Fruit fly (Drosophila melanogaster) whole organism, embryonic: ENCODE data around the gene CG7557.

ENCODE experiments used
- Antp ChIP-seq: fragments of 200-800 bp; sonication (Bioruptor generic); optimal IDR thresholded peaks from 3 replicates; lab custom pipeline; 2016; ENCODE audit warnings: missing biosample characterization, missing genetic modification characterization
- CG10209 ChIP-seq: fragments of 200-800 bp; sonication (Bioruptor generic); optimal IDR thresholded peaks from 3 replicates; lab custom pipeline; 2017; ENCODE audit warnings: missing biosample characterization, mild to moderate bottlenecking, missing genetic modification characterization, missing genetic modification reagents
- CG10274 ChIP-seq: fragments of 200-800 bp; sonication (Bioruptor generic); optimal IDR thresholded peaks from 3 replicates; lab custom pipeline; 2017; ENCODE audit warnings: missing biosample characterization, mild to moderate bottlenecking, missing genetic modification characterization
- CG10366 ChIP-seq: fragments of 200-800 bp; sonication (Bioruptor generic); IDR thresholded peaks from 2 replicates; pipeline ENCODE4 v1.3.6; 2022; ENCODE audit warnings: missing biosample characterization, missing genetic modification characterization
- CG12104 ChIP-seq: fragments of 200-800 bp; sonication (Bioruptor generic); optimal IDR thresholded peaks from 3 replicates; lab custom pipeline; 2016; ENCODE audit warnings: missing biosample characterization, missing genetic modification characterization
- CG13424 ChIP-seq: fragments of 200-800 bp; sonication (Bioruptor generic); optimal IDR thresholded peaks from 2 replicates; lab custom pipeline; 2019; ENCODE audit warnings: missing biosample characterization, mild to moderate bottlenecking, missing genetic modification characterization, moderate library complexity
- CG13775 ChIP-seq: fragments of 200-800 bp; sonication (Bioruptor generic); optimal IDR thresholded peaks from 3 replicates; lab custom pipeline; 2017; ENCODE audit warnings: missing biosample characterization, mild to moderate bottlenecking, missing genetic modification characterization
- CG14965 ChIP-seq: fragments of 200-800 bp; sonication (Bioruptor generic); optimal IDR thresholded peaks from 2 replicates; lab custom pipeline; 2016; ENCODE audit warnings: missing biosample characterization, missing genetic modification characterization, borderline replicate concordance
- CG15011 ChIP-seq: fragments of 200-800 bp; sonication (Bioruptor generic); optimal IDR thresholded peaks from 3 replicates; lab custom pipeline; 2018; ENCODE audit warnings: missing biosample characterization, mild to moderate bottlenecking, missing genetic modification characterization
- CG15514 ChIP-seq: fragments of 200-800 bp; sonication (Bioruptor generic); optimal IDR thresholded peaks from 3 replicates; lab custom pipeline; 2017; ENCODE audit warnings: missing biosample characterization, missing genetic modification characterization, mild to moderate bottlenecking, moderate library complexity, missing genetic modification reagents
- CG17612 ChIP-seq: fragments of 200-800 bp; sonication (Bioruptor generic); IDR thresholded peaks from 2 replicates; pipeline ENCODE4 v1.3.6; 2022; ENCODE audit warnings: missing biosample characterization, missing genetic modification characterization
- CG18619 ChIP-seq: fragments of 200-800 bp; sonication (Bioruptor generic); optimal IDR thresholded peaks from 3 replicates; lab custom pipeline; 2017; ENCODE audit warnings: missing biosample characterization, mild to moderate bottlenecking, missing genetic modification characterization
- CG4328 ChIP-seq: fragments of 200-800 bp; sonication (Bioruptor generic); optimal IDR thresholded peaks from 3 replicates; lab custom pipeline; 2017; ENCODE audit warnings: missing biosample characterization, missing genetic modification reagents, missing genetic modification characterization
- CG4707 ChIP-seq: fragments of 200-800 bp; sonication (Bioruptor generic); optimal IDR thresholded peaks from 2 replicates; lab custom pipeline; 2018; ENCODE audit warnings: missing biosample characterization, mild to moderate bottlenecking, missing genetic modification characterization, moderate library complexity
- CG6791 ChIP-seq: fragments of 200-800 bp; sonication (Bioruptor generic); IDR thresholded peaks from 3 replicates; pipeline ENCODE4 v1.3.6; 2022; ENCODE audit warnings: missing biosample characterization, missing genetic modification characterization; ENCODE audit not compliant: partially characterized antibody
- CG7745 ChIP-seq: fragments of 200-800 bp; sonication (Bioruptor generic); optimal IDR thresholded peaks from 2 replicates; lab custom pipeline; 2018; ENCODE audit warnings: missing biosample characterization, mild to moderate bottlenecking, missing genetic modification characterization, moderate library complexity
- CG7786 ChIP-seq: fragments of 200-800 bp; sonication (Bioruptor generic); optimal IDR thresholded peaks from 2 replicates; lab custom pipeline; 2016; ENCODE audit warnings: missing biosample characterization, missing genetic modification characterization
- CG8944 ChIP-seq: fragments of 200-800 bp; sonication (Bioruptor generic); optimal IDR thresholded peaks from 3 replicates; lab custom pipeline; 2016; ENCODE audit warnings: missing biosample characterization, missing genetic modification characterization
- CG9609 ChIP-seq: fragments of 200-800 bp; sonication (Bioruptor generic); optimal IDR thresholded peaks from 3 replicates; lab custom pipeline; 2016; ENCODE audit warnings: missing biosample characterization, missing genetic modification characterization
- CG9727 ChIP-seq: fragments of 200-800 bp; sonication (Bioruptor generic); optimal IDR thresholded peaks from 3 replicates; lab custom pipeline; 2017; ENCODE audit warnings: missing biosample characterization, mild to moderate bottlenecking, missing genetic modification characterization
- CG9817 ChIP-seq: fragments of 200-800 bp; sonication (Bioruptor generic); optimal IDR thresholded peaks from 2 replicates; lab custom pipeline; 2018; ENCODE audit warnings: missing biosample characterization, mild to moderate bottlenecking, missing genetic modification characterization, moderate library complexity
- Doc2 ChIP-seq: fragments of 200-800 bp; sonication (Bioruptor generic); IDR thresholded peaks from 2 replicates; pipeline ENCODE4 v1.3.6; 2022; ENCODE audit warnings: missing biosample characterization, missing genetic modification characterization
- Drgx ChIP-seq: fragments of 200-800 bp; sonication (Bioruptor generic); IDR thresholded peaks from 2 replicates; pipeline ENCODE4 v1.3.6; 2022; ENCODE audit warnings: missing biosample characterization, missing genetic modification characterization
- Eip74EF ChIP-seq, 2 experiments: fragments of 200-800 bp in 1 of 2; fragments of >200 bp in 1 of 2; sonication (Bioruptor generic) in 1 of 2; optimal IDR thresholded peaks; 2 replicates each; lab custom pipeline; 2017 to 2019; ENCODE audit warnings: missing biosample characterization in 2 of 2, missing genetic modification characterization in 2 of 2, mild to moderate bottlenecking in 1 of 2, moderate library complexity in 1 of 2
- Hey ChIP-seq: fragments of 200-800 bp; sonication (Bioruptor generic); optimal IDR thresholded peaks from 3 replicates; lab custom pipeline; 2018; ENCODE audit warnings: missing biosample characterization, mild to moderate bottlenecking, missing genetic modification characterization
- HmgD ChIP-seq: fragments of 200-800 bp; sonication (Bioruptor generic); optimal IDR thresholded peaks from 3 replicates; lab custom pipeline; 2016; ENCODE audit warnings: missing biosample characterization, missing genetic modification characterization
- Hmr ChIP-seq: fragments of 200-800 bp; sonication (Bioruptor generic); optimal IDR thresholded peaks from 3 replicates; lab custom pipeline; 2017; ENCODE audit warnings: mild to moderate bottlenecking, missing biosample characterization, missing genetic modification reagents, missing genetic modification characterization
- Hr3 ChIP-seq: fragments of 200-800 bp; sonication (Bioruptor generic); optimal IDR thresholded peaks from 3 replicates; lab custom pipeline; 2016; ENCODE audit warnings: missing biosample characterization, missing genetic modification characterization
- Mad ChIP-seq: fragments of 200-800 bp; sonication (Bioruptor generic); optimal IDR thresholded peaks from 2 replicates; lab custom pipeline; 2016; ENCODE audit warnings: missing biosample characterization, missing genetic modification characterization
- Sin3A ChIP-seq: fragments of >200 bp; optimal IDR thresholded peaks from 2 replicates; lab custom pipeline; 2018
- Stat92E ChIP-seq, 3 experiments: fragments of >200 bp in 2 of 3; fragments of 200-800 bp in 1 of 3; sonication (Bioruptor generic) in 1 of 3; optimal IDR thresholded peaks; 2 replicates each; lab custom pipeline; 2017 to 2019; ENCODE audit warnings: missing biosample characterization in 3 of 3, missing genetic modification characterization in 3 of 3, mild to moderate bottlenecking in 1 of 3, moderate library complexity in 1 of 3
- Tbp ChIP-seq: fragments of >200 bp; optimal IDR thresholded peaks from 2 replicates; lab custom pipeline; 2018; ENCODE audit warnings: missing biosample characterization, missing genetic modification characterization
- ac ChIP-seq: fragments of 200-800 bp; sonication (Bioruptor generic); optimal IDR thresholded peaks from 3 replicates; lab custom pipeline; 2017; ENCODE audit warnings: missing biosample characterization, mild to moderate bottlenecking, missing genetic modification characterization
- aop ChIP-seq: fragments of 200-800 bp; sonication (Bioruptor generic); IDR thresholded peaks from 2 replicates; pipeline ENCODE4 v1.3.6; 2022; ENCODE audit warnings: missing biosample characterization, missing genetic modification characterization
- bcd ChIP-seq: fragments of 200-800 bp; sonication (Bioruptor generic); optimal IDR thresholded peaks from 2 replicates; lab custom pipeline; 2017; ENCODE audit warnings: missing biosample characterization, mild to moderate bottlenecking, missing genetic modification characterization
- bowl ChIP-seq: fragments of 200-800 bp; sonication (Bioruptor generic); IDR thresholded peaks from 2 replicates; pipeline ENCODE4 v1.3.6; 2022; ENCODE audit warnings: missing biosample characterization, missing genetic modification characterization
- crol ChIP-seq: fragments of 200-800 bp; sonication (Bioruptor generic); IDR thresholded peaks from 2 replicates; pipeline ENCODE4 v1.3.6; 2022; ENCODE audit warnings: missing biosample characterization, missing genetic modification characterization
- danr ChIP-seq: fragments of 200-800 bp; sonication (Bioruptor generic); IDR thresholded peaks from 2 replicates; pipeline ENCODE4 v1.3.6; 2022; ENCODE audit warnings: missing biosample characterization, missing genetic modification characterization
- gem ChIP-seq: fragments of 200-800 bp; sonication (Bioruptor generic); optimal IDR thresholded peaks from 2 replicates; lab custom pipeline; 2019; ENCODE audit warnings: missing biosample characterization, mild to moderate bottlenecking, missing genetic modification characterization, moderate library complexity
- gfzf ChIP-seq: fragments of 200-800 bp; sonication (Bioruptor generic); optimal IDR thresholded peaks from 2 replicates; lab custom pipeline; 2016; ENCODE audit warnings: missing biosample characterization, mild to moderate bottlenecking, missing genetic modification characterization, moderate library complexity
- hbn ChIP-seq: fragments of 200-800 bp; sonication (Bioruptor generic); IDR thresholded peaks from 2 replicates; pipeline ENCODE4 v1.3.6; 2022; ENCODE audit warnings: missing biosample characterization, missing genetic modification characterization; ENCODE audit not compliant: partially characterized antibody
- inv ChIP-seq: fragments of 200-800 bp; sonication (Bioruptor generic); IDR thresholded peaks from 2 replicates; pipeline ENCODE4 v1.3.6; 2022; ENCODE audit warnings: missing biosample characterization, missing genetic modification characterization; ENCODE audit not compliant: partially characterized antibody
- klu ChIP-seq: fragments of 200-800 bp; sonication (Bioruptor generic); IDR thresholded peaks from 2 replicates; pipeline ENCODE4 v1.3.6; 2022; ENCODE audit warnings: missing biosample characterization, missing genetic modification characterization
- mam ChIP-seq: fragments of 200-800 bp; sonication (Bioruptor generic); optimal IDR thresholded peaks from 3 replicates; lab custom pipeline; 2016; ENCODE audit warnings: missing biosample characterization, missing genetic modification characterization
- p53 ChIP-seq: fragments of 200-800 bp; sonication (Bioruptor generic); optimal IDR thresholded peaks from 2 replicates; lab custom pipeline; 2016; ENCODE audit warnings: missing biosample characterization, missing genetic modification characterization
- pb ChIP-seq: fragments of 200-800 bp; sonication (Bioruptor generic); optimal IDR thresholded peaks from 3 replicates; lab custom pipeline; 2016; ENCODE audit warnings: missing biosample characterization, missing genetic modification characterization
- sd ChIP-seq: fragments of 200-800 bp; sonication (Bioruptor generic); optimal IDR thresholded peaks from 3 replicates; lab custom pipeline; 2018; ENCODE audit warnings: missing biosample characterization, mild to moderate bottlenecking, missing genetic modification characterization, moderate library complexity
- sens ChIP-seq: fragments of 200-800 bp; sonication (Bioruptor generic); peaks from one replicate; lab custom pipeline; 2016; ENCODE audit warnings: missing biosample characterization, missing genetic modification characterization
- wek ChIP-seq: fragments of 200-800 bp; sonication (Bioruptor generic); optimal IDR thresholded peaks from 3 replicates; lab custom pipeline; 2018; ENCODE audit warnings: missing biosample characterization, mild to moderate bottlenecking, missing genetic modification characterization, moderate library complexity
- yki ChIP-seq: fragments of >200 bp; optimal IDR thresholded peaks from 3 replicates; lab custom pipeline; 2018

The CG7557 gene

DNA sequence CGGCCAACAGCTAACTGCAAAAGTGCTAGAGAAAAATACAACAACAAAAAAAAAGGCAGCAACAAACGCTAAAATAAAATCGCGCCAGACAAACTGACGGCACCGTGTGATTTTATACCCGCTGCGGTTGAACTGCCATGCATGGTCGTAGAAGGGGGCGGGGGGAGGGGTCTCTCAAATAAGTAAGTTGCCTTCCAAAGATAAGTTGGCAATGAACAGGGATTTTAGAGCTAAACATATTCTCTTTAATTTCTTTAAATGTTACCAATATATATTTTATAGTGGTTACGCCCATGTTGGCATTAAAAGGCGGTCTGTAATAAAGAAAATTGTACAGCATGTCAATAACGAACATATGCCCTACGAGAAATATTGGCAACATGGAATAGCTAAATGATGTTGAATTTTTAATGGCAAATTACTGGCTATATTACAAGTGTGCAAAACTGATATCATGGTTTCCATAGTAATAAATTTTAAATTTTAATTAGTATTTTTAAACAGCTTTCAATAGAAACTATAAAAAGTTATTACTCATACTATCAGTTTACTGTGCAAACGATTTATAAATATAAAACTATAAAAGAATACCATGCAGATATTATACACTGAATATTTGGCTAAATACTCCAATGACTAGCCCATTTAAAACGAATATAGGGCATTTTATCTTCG is 13.6 kb upstream of the CG7557 start (continued):
- TF ChIP-seq wek (peak; percentile 37), Hmr (GFP tag; lab: Kevin White, UChicago) (peak; percentile 70), gfzf (GFP tag; lab: Kevin White, UChicago) (no peak), bowl (GFP tag; lab: Robert Waterston, UW) (peak; percentile 53; the same call in 1 of the 2 replicates), HmgD (GFP tag; lab: Kevin White, UChicago) (no peak), CG9817 (tag; lab: Kevin White, UChicago) (peak; percentile 84), pb (GFP tag; lab: Kevin White, UChicago) (no peak), Drgx (GFP tag; lab: Robert Waterston, UW) (peak; percentile 95), CG7786 (peak; percentile 73), klu (GFP tag; lab: Robert Waterston, UW) (peak; percentile 65; the same call in 1 of the 2 replicates), CG4707 (GFP tag; lab: Kevin White, UChicago) (peak; percentile 34), gem (tag; lab: Kevin White, UChicago) (peak; percentile 85), CG12104 (GFP tag; lab: Kevin White, UChicago) (no peak), crol (GFP tag; lab: Robert Waterston, UW) (peak; percentile 67), CG13424 (tag; lab: Kevin White, UChicago) (peak; percentile 84), CG15514 (GFP tag; lab: Kevin White, UChicago) (peak; percentile 22), Hey (no peak), Mad (peak; percentile 49), CG17612 (GFP tag; lab: Robert Waterston, UW) (peak; percentile 67), danr (peak; percentile 69), CG10209 (peak; percentile 78), CG10274 (peak; percentile 34), CG8944 (GFP tag; lab: Kevin White, UChicago) (peak; percentile 68), aop (GFP tag; lab: Robert Waterston, UW) (0 out of 2 replicates have a peak, but pooled peaks have one; percentile 55), CG15011 (peak; percentile 57), CG18619 (peak; percentile 65), CG9727 (peak; percentile 33), hbn (GFP tag; lab: Robert Waterston, UW) (no peak), yki (lab: Kevin White, UChicago) (no peak), ac (peak; percentile 1), Tbp (GFP tag; lab: Kevin White, UChicago) (no peak), sd (tag; lab: Kevin White, UChicago) (peak; percentile 26), CG6791 (GFP tag; lab: Robert Waterston, UW) (no peak), Hr3 (peak; percentile 68), Stat92E (GFP tag; optimal IDR thresholded peaks at IDR 0.05; lab: Kevin White, UChicago) (no peak), p53 (GFP tag; lab: Kevin White, UChicago) (no peak), Eip74EF (GFP tag; optimal IDR thresholded peaks at IDR 0.05; lab: Kevin White, UChicago) (no peak), CG9609 (GFP tag; lab: Kevin White, UChicago) (peak; percentile 68), CG14965 (no peak), CG4328 (GFP tag; lab: Kevin White, UChicago) (peak; percentile 18), mam (GFP tag; lab: Kevin White, UChicago) (peak; percentile 77), CG7745 (tag; lab: Kevin White, UChicago) (no peak), bcd (peak; percentile 69), inv (GFP tag; lab: Robert Waterston, UW) (no peak), CG13775 (GFP tag; lab: Kevin White, UChicago) (peak; percentile 51), sens (GFP tag; lab: Kevin White, UChicago) (peak; percentile 95), CG10366 (GFP tag; lab: Robert Waterston, UW) (peak; percentile 89), Sin3A (no peak), Antp (GFP tag; lab: Kevin White, UChicago) (peak; percentile 69), Doc2 (GFP tag; lab: Robert Waterston, UW) (peak; percentile 57; the same call in 1 of the 2 replicates)
